Worm (Caenorhabditis elegans) whole organism, L1 larva: ENCODE data around the gene K09D9.1.
A peak's percentile ranks its signal among the peaks of the same experiment; 100 is the strongest.

ENCODE experiments used
- C34B4.2 ChIP-seq: sonication (generic microtip); optimal IDR thresholded peaks from 2 replicates; lab custom pipeline; 2017; ENCODE audit warnings: mild to moderate bottlenecking, missing genetic modification characterization, missing compliant biosample characterization
- Y116A8C.19 ChIP-seq: sonication (generic microtip); optimal IDR thresholded peaks from 2 replicates; lab custom pipeline; 2016; ENCODE audit warnings: missing compliant biosample characterization, missing genetic modification characterization, borderline replicate concordance
- aha-1 ChIP-seq: fragments of 150-350 bp; optimal IDR thresholded peaks from 2 replicates; lab custom pipeline; 2014; ENCODE audit warnings: missing biosample characterization, missing genetic modification characterization
- alr-1 ChIP-seq: fragments of 200-800 bp; sonication (Bioruptor generic); optimal IDR thresholded peaks from 2 replicates; lab custom pipeline; 2018; ENCODE audit warnings: borderline replicate concordance, mild to moderate bottlenecking, missing genetic modification characterization, missing compliant biosample characterization
- blmp-1 ChIP-seq: fragments of 150-350 bp; optimal IDR thresholded peaks from 2 replicates; lab custom pipeline; 2014; ENCODE audit warnings: missing biosample characterization, missing genetic modification characterization
- ceh-63 ChIP-seq: fragments of 200-800 bp; sonication (Bioruptor generic); optimal IDR thresholded peaks from 2 replicates; lab custom pipeline; 2018; ENCODE audit warnings: mild to moderate bottlenecking, missing genetic modification characterization, missing compliant biosample characterization
- ceh-82 ChIP-seq, 3 experiments: fragments of 150-350 bp in 1 of 3; sonication (generic microtip) in 2 of 3; optimal IDR thresholded peaks; 2 replicates each; lab custom pipeline; 2014 to 2017; ENCODE audit warnings: missing biosample characterization in 3 of 3, missing genetic modification characterization in 3 of 3
- ceh-88 ChIP-seq: fragments of 200-800 bp; sonication (Bioruptor generic); IDR thresholded peaks from 2 replicates; pipeline ENCODE4 v1.3.6; 2022; ENCODE audit warnings: missing genetic modification characterization, missing compliant biosample characterization
- dpl-1 ChIP-seq, 3 experiments: fragments of 150-350 bp in 2 of 3; sonication (generic microtip) in 1 of 3; optimal IDR thresholded peaks; 2 replicates each; lab custom pipeline; 2014 to 2017; ENCODE audit warnings: missing biosample characterization in 3 of 3, missing genetic modification characterization in 3 of 3, missing genetic modification reagents in 3 of 3
- dsc-1 ChIP-seq: sonication (generic microtip); optimal IDR thresholded peaks from 2 replicates; lab custom pipeline; 2016; ENCODE audit warnings: mild to moderate bottlenecking, missing genetic modification characterization, missing compliant biosample characterization
- efl-1 ChIP-seq, 4 experiments: fragments of 150-350 bp; optimal IDR thresholded peaks in 3 of 4; peaks in 1 of 4; 1 replicate in 1 of 4; 2 replicates in 3 of 4; lab custom pipeline; 2014; ENCODE audit warnings: missing biosample characterization in 2 of 4, missing genetic modification characterization in 2 of 4, missing genetic modification reagents in 2 of 4
- efl-3 ChIP-seq: fragments of 200-800 bp; sonication (Bioruptor generic); optimal IDR thresholded peaks from 2 replicates; lab custom pipeline; 2018; ENCODE audit warnings: mild to moderate bottlenecking, missing genetic modification characterization, missing compliant biosample characterization
- egl-13 ChIP-seq: sonication (generic microtip); optimal IDR thresholded peaks from 2 replicates; lab custom pipeline; 2016; ENCODE audit warnings: missing genotype, missing genetic modification reagents, missing genetic modification characterization, missing compliant biosample characterization
- elt-2 ChIP-seq: sonication (generic microtip); optimal IDR thresholded peaks from 2 replicates; lab custom pipeline; 2016; ENCODE audit warnings: missing genetic modification characterization, mild to moderate bottlenecking, inconsistent platforms, missing compliant biosample characterization, missing genetic modification reagents
- fkh-8 ChIP-seq: sonication (generic microtip); optimal IDR thresholded peaks from 2 replicates; lab custom pipeline; 2016; ENCODE audit warnings: mild to moderate bottlenecking, missing genetic modification characterization, missing compliant biosample characterization
- hlh-17 ChIP-seq: fragments of 200-800 bp; sonication (Bioruptor generic); optimal IDR thresholded peaks from 2 replicates; lab custom pipeline; 2018; ENCODE audit warnings: missing genetic modification characterization, mild to moderate bottlenecking, missing compliant biosample characterization, moderate library complexity, borderline replicate concordance
- isw-1 ChIP-seq: fragments of 200-800 bp; sonication (Bioruptor generic); IDR thresholded peaks from 2 replicates; pipeline ENCODE4 v1.3.6; 2022; ENCODE audit warnings: missing genetic modification characterization, missing compliant biosample characterization
- jun-1 ChIP-seq: fragments of 150-350 bp; optimal IDR thresholded peaks from 2 replicates; lab custom pipeline; 2014; ENCODE audit warnings: missing biosample characterization, missing genetic modification reagents, missing genetic modification characterization
- lin-39 ChIP-seq: fragments of 150-350 bp; optimal IDR thresholded peaks from 2 replicates; lab custom pipeline; 2014; ENCODE audit warnings: missing biosample characterization, missing genetic modification reagents, missing genetic modification characterization
- lsy-2 ChIP-seq, 2 experiments: fragments of 150-350 bp; optimal IDR thresholded peaks; 2 replicates each; lab custom pipeline; 2014; ENCODE audit warnings: missing biosample characterization in 2 of 2, missing genetic modification characterization in 2 of 2
- mef-2 ChIP-seq: fragments of 150-350 bp; optimal IDR thresholded peaks from 2 replicates; lab custom pipeline; 2014; ENCODE audit warnings: missing biosample characterization, missing genetic modification characterization
- nhr-11 ChIP-seq: fragments of 150-350 bp; optimal IDR thresholded peaks from 2 replicates; lab custom pipeline; 2014; ENCODE audit warnings: missing biosample characterization, missing genetic modification characterization
- nhr-12 ChIP-seq: sonication (generic microtip); optimal IDR thresholded peaks from 2 replicates; lab custom pipeline; 2017; ENCODE audit warnings: missing biosample characterization, missing genetic modification characterization
- nhr-19 ChIP-seq: fragments of 200-800 bp; sonication (Bioruptor generic); conservative IDR thresholded peaks from 2 replicates; pipeline ENCODE4 v1.3.6; 2022; ENCODE audit warnings: missing genetic modification characterization, missing compliant biosample characterization
- nhr-237 ChIP-seq: fragments of 150-350 bp; optimal IDR thresholded peaks from 2 replicates; lab custom pipeline; 2014; ENCODE audit warnings: missing biosample characterization, missing genetic modification characterization
- nhr-84 ChIP-seq: sonication (generic microtip); optimal IDR thresholded peaks from 2 replicates; lab custom pipeline; 2017; ENCODE audit warnings: missing biosample characterization, missing genetic modification characterization
- nhr-85 ChIP-seq: sonication (generic microtip); peaks from one replicate; lab custom pipeline; 2016; ENCODE audit warnings: missing genetic modification characterization, inconsistent platforms, missing compliant biosample characterization
- nhr-90 ChIP-seq: sonication (generic microtip); optimal IDR thresholded peaks from 2 replicates; lab custom pipeline; 2016; ENCODE audit warnings: mild to moderate bottlenecking, missing genetic modification characterization, missing compliant biosample characterization; ENCODE audit not compliant: poor library complexity
- pax-3 ChIP-seq: fragments of 200-800 bp; sonication (Bioruptor generic); optimal IDR thresholded peaks from 2 replicates; lab custom pipeline; 2018; ENCODE audit warnings: mild to moderate bottlenecking, missing genetic modification characterization, moderate library complexity, missing compliant biosample characterization
- sox-4 ChIP-seq: sonication (generic microtip); optimal IDR thresholded peaks from 2 replicates; lab custom pipeline; 2016; ENCODE audit warnings: missing genetic modification characterization, missing compliant biosample characterization
- tlp-1 ChIP-seq: fragments of 150-350 bp; optimal IDR thresholded peaks from 2 replicates; lab custom pipeline; 2014; ENCODE audit warnings: missing biosample characterization, missing genetic modification characterization
- unc-62 ChIP-seq: fragments of 150-350 bp; optimal IDR thresholded peaks from 2 replicates; lab custom pipeline; 2014; ENCODE audit warnings: missing biosample characterization, missing genetic modification reagents, missing genetic modification characterization
- xbp-1 ChIP-seq: sonication (generic microtip); optimal IDR thresholded peaks from 2 replicates; lab custom pipeline; 2016; ENCODE audit warnings: missing genetic modification characterization, missing compliant biosample characterization
- ztf-4 ChIP-seq: fragments of 150-350 bp; optimal IDR thresholded peaks from 2 replicates; lab custom pipeline; 2014; ENCODE audit warnings: missing biosample characterization, missing genetic modification characterization

Gene K09D9.1

ce11 chrV:3992334-3992733 lies 32.5 kb upstream of the K09D9.1 start (continued):
- no peak for TF ChIP-seq xbp-1 (tag; lab: Kevin White, UChicago)
- TF ChIP-seq C34B4.2: no peak
- TF ChIP-seq nhr-90 (tag; lab: Kevin White, UChicago): peak; percentile 2
- TF ChIP-seq pax-3: no peak

- TF ChIP-seq sox-4 (tag; lab: Kevin White, UChicago): no peak
- TF ChIP-seq efl-1 (optimal IDR thresholded peaks at IDR 0.05; lab: Kevin White, UChicago): no peak
- peak in 1 of 2 experiments; percentile 87 for TF ChIP-seq efl-1 (GFP tag; optimal IDR thresholded peaks at IDR 0.05 in 1 of 2; lab: Kevin White, UChicago)
Measured at ce11 chrV:3994048-3994447, 30.8 kb upstream of the K09D9.1 start, which contains the start of gene K09D9.9. Gene K09D9.9 (minus strand): TSS chrV:3994148.

ce11 chrV:3995838-3996237 lies 29.0 kb upstream of the K09D9.1 start, which contains the start of gene srx-62:
Gene srx-62 (minus strand): TSS chrV:3995938.
- TF ChIP-seq lsy-2 (tag; optimal IDR thresholded peaks at IDR 0.05; lab: Kevin White, UChicago): no peak
- TF ChIP-seq efl-3 (GFP tag; lab: Kevin White, UChicago): no peak
- no peak for TF ChIP-seq hlh-17 (GFP tag; lab: Kevin White, UChicago)
- TF ChIP-seq dpl-1 (GFP tag; optimal IDR thresholded peaks at IDR 0.05; lab: Kevin White, UChicago): no peak
- TF ChIP-seq nhr-237: no peak
- no peak for TF ChIP-seq nhr-19 (GFP tag; lab: Robert Waterston, UW)
- no peak for TF ChIP-seq elt-2 (tag; lab: Kevin White, UChicago)
- no peak for TF ChIP-seq isw-1
- TF ChIP-seq unc-62 (GFP tag; lab: Kevin White, UChicago): no peak
- TF ChIP-seq ceh-88: no peak
- TF ChIP-seq alr-1 (tag; lab: Kevin White, UChicago): no peak
- TF ChIP-seq pax-3: no peak
- no peak for TF ChIP-seq tlp-1 (tag; lab: Kevin White, UChicago)

ce11 chrV:4004577-4004976 lies 20.3 kb upstream of the K09D9.1 start:
- TF ChIP-seq blmp-1: peak; percentile 63
- no peak for TF ChIP-seq aha-1 (tag; lab: Kevin White, UChicago)

- TF ChIP-seq ceh-63 (GFP tag; lab: Kevin White, UChicago) (no peak), xbp-1 (tag; lab: Kevin White, UChicago) (no peak), jun-1 (tag; lab: Kevin White, UChicago) (no peak), nhr-12 (tag; lab: Kevin White, UChicago) (no peak), sox-4 (tag; lab: Kevin White, UChicago) (no peak), fkh-8 (tag; lab: Kevin White, UChicago) (no peak), nhr-85 (tag; lab: Kevin White, UChicago) (no peak), blmp-1 (no peak), nhr-11 (tag; lab: Kevin White, UChicago) (no peak), dsc-1 (tag; lab: Kevin White, UChicago) (no peak), nhr-237 (no peak), Y116A8C.19 (tag; lab: Kevin White, UChicago) (no peak), nhr-84 (tag; lab: Kevin White, UChicago) (no peak), ceh-82 (tag; optimal IDR thresholded peaks at IDR 0.05; lab: Kevin White, UChicago) (no peak), mef-2 (tag; lab: Kevin White, UChicago) (no peak), ztf-4 (tag; lab: Kevin White, UChicago) (no peak), egl-13 (tag; lab: Kevin White, UChicago) (no peak), lin-39 (tag; lab: Kevin White, UChicago) (no peak)
Measured at ce11 chrV:4005219-4005618, 19.6 kb upstream of the K09D9.1 start, which contains the start of gene srh-8. Gene srh-8 (plus strand): TSS chrV:4005519.
